Fruit fly (Drosophila melanogaster): ENCODE results near the gene Dis3l2.

Gene Dis3l2

DNA sequence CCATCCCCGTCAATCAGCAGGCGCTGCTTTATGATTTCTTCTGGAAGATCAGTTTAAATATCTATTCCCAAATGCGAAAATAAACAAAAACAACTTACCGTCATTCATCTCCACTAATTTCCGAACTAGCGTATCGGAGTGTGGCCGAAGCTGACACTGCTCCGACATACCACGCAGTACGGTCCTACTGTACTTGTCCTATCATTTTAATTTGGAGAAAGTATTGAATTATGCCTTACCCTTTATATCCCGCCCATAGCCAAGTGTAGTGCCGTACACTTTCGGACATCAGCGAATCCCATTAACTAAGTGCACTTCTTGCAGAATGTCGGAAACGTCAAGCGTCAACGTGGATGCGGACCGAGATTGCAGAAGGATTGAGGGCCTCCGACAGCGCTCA, at the start of gene Dis3l2, which contains the start of gene thoc7:
Gene Dis3l2 (plus strand): TSS at position 190 of the 400 bp plus-strand sequence.
Gene thoc7 (minus strand): TSS at position 168 of the 400 bp plus-strand sequence.
- TF ChIP-seq CG17801 (GFP tag; optimal IDR thresholded peaks at IDR 0.05; ENCODE audit: partially characterized antibody), result peak; percentile 11

DNA sequence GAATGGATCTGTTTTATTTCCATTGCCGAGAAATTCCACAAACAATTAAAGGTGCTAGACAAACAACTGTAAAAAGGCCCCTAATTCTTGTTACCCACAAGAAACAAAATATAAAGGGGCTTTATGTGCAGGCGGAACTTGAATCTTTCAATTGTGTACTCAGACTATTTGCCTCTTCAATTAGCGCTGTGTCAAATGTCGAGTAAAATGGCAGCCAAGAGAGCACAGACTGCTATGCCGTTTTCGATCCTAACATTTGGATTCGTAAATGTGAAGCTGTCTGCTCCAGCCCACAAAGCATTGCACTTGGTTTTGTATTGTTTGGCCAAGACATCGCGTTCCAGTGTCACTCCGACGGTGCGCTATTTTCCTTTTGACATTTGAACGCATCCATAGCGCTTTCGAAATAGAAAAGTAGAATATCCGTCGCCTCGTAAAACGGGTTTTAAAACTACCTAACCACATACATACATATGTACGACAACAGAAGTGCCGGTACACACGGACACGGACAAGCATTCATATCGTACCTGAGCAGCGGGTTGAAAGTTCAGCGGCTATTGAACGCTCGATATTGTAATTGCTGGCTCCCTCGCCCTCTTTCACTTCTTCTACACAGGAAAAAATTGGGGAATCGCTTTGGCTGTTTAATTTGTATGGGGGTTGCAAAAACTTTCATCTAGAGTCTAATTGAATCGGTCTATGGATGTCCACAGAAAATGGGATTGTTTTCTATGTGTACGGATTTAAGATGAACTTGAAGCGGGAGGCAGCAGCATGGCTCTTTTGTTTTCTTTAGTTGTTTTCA, 46.3 kb upstream of the Dis3l2 start:
- TF ChIP-seq CG17801 (GFP tag; optimal IDR thresholded peaks at IDR 0.05; ENCODE audit: partially characterized antibody), result no peak

DNA sequence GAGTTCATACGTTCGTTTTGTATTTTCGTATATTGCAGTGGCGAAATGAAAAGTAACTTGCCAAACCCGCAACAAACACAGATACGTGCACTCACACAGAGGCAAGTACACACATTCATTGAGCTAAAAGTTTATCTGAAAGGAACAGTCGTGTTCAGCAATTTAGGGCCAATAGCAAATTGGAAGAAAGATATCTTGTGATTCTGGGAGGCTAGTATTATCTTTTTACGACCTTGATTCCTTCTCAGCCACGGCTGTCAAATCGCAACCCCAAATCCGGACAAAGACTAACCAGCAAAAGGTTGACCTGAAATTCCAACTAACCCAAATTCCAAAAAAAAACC, 45.7 kb upstream of the Dis3l2 start:
- no peak for TF ChIP-seq CG17801 (GFP tag; optimal IDR thresholded peaks at IDR 0.05; ENCODE audit: partially characterized antibody)

DNA sequence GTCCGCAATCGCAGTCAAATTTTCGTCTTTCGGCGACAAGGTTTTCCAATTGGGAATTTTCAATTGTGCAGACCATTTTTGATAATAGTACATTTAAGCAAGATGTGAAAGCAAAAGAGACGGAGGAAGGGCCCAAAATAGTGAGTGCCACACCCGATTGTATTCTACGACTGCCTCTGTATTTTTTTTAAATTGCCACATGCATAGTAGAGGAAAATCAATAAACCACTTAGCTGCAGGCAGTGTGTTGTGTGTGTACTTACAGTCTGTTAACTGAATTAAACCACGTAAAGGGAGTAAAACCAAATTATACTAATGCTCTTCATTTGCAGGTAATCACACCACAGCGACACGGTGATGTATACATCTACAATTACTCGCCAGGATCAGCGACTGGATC, 40.8 kb upstream of the Dis3l2 start:
- TF ChIP-seq CG17801 (GFP tag; optimal IDR thresholded peaks at IDR 0.05; ENCODE audit: partially characterized antibody), result no peak

DNA sequence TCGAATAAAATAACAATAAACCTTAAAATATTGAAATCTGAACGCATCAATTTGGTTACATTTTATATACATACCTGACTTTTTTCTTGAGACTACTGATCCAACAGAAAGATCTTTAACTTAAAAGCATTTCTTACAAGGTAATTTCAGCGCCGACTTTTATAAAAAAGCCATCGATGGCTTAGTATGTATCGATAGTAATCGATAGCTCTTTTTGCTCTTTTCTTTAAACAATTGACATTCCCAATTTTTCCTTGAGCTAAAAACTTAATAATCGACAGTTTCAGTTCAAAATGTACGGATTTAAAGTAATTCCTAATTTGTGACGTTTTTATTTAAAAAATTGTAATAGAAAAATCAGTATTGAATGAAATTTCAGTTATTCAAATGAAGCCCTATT, 38.0 kb upstream of the Dis3l2 start:
- no peak for TF ChIP-seq CG17801 (GFP tag; optimal IDR thresholded peaks at IDR 0.05; ENCODE audit: partially characterized antibody)

DNA sequence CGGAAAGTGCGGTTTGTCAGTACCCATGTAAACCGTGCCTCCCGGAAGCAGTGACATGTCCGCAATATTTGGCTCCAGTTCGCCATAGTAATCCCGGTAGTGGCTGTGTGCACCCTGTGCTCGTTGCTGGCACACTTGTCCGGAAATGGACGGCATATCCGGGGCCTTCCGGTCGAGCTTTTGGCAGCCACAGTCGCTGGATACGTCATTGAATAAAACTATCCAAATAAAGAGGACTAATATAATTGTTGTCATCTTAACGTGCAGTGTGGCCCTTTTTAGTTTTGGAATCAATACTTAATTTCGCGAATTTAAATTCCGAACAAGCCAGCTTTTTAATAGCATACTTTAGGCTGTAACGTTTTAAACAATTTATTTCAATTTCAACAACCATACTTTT, 36.6 kb upstream of the Dis3l2 start, which contains the start of gene CG7049:
Gene CG7049 (minus strand): TSS at position 280 of the 400 bp plus-strand sequence.
- peak; percentile 43 for TF ChIP-seq CG17801 (GFP tag; optimal IDR thresholded peaks at IDR 0.05; ENCODE audit: partially characterized antibody)

DNA sequence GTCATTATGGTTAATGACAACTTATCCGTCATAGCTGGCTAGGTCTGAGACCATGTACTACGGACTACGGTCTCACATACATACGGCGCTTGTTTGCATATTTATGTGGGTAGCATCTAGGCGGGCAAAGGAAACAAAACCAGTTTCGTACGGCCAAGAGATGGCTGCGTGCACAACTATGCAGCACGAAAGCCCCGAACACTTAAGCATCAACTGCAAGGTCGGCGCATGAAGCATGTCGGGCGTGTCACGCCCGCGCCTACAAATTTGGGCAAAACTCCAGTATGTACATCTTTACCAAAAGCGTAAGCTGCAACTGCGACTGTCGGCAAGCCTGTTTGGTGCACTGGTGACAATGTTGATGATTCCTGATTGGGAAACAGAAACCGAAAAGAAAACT, 34.6 kb upstream of the Dis3l2 start:
- no peak for TF ChIP-seq CG17801 (GFP tag; optimal IDR thresholded peaks at IDR 0.05; ENCODE audit: partially characterized antibody)

DNA sequence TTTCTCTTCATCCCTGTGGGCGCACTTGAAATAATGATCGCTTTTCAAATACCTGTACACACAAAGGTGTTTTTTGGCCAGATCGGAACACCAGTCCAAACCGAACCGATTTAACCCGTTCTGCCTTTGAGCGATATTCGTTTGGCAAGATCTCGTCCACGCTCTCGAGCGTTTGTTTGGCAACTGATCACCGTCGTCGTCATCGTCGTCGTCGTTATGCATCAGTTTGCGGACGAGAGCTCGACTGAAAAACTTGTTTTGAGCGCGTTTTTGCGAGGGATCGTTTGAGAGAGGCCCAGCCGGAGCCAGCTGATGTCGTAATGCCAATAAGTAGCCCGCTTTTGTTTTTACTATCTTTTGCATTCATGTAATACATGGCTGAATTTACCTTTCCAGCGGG, 34.1 kb upstream of the Dis3l2 start:
- TF ChIP-seq CG17801 (GFP tag; optimal IDR thresholded peaks at IDR 0.05; ENCODE audit: partially characterized antibody), result no peak

DNA sequence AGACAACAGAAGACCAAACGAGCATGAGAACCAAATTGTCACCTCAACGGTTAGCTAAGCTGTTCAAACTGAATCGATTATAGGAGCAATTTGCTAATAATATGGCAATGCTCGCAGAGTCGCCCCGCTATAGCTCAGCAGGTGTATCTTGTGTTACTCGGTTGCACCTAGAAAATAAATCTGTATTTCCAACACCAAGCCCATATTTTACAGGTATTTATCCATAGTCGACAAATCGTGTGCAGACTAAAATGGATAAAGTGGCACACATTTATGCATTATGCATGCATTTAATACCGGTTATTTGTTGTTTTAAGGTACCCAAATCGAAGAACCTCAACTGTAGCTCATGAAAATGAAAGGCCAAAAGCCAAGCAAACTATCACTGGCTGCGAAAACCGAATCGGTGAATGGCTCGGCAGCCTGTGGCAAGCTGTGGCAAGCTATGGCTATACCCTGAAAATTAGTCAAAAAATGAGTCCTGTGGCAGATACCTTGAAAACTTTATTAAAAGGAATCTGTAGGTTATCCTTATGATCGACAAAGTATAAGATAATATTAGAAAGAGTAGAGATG, 33.5 kb upstream of the Dis3l2 start, which contains the start of gene Vdup1:
Gene Vdup1 (minus strand): TSS at position 51 of the 576 bp plus-strand sequence.
- TF ChIP-seq CG17801 (GFP tag; optimal IDR thresholded peaks at IDR 0.05; ENCODE audit: partially characterized antibody), result no peak

DNA sequence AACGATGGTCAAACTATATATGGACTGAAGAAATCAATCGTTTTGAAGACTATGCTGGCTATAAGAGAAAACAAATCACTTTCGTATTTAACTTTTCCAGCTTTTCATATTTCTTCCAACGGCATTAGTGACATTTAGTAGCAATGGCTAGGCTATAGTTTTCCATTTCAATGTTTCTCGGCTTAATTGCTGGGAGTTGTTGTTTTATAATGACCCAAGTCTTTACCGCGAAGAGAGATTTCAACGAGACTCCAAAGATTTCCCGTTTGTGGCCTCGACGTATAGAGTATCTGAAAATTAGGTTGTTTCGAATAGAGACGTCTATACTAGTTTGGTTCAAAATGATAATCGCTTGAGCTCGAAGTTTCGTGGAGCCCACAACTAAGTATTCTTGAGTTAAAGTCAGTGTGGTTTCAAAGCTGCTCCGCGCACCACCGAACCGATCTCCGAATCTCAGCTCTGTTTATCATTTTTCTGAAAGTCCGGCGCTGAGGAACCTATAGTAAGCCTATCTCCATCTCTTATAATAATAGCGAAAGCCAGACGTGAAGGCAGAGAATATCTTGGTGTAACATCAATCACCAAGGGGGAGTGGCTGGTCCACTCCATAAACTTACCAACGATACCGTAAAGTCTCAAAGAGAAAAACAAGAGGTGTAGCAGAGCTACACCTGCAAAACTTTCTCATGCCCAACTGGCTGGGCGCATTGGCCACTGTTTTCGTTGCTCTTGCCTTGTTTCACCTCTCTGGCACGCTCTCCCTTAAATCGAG, 32.8 kb upstream of the Dis3l2 start, which contains the start of gene CG13875:
Gene CG13875 (plus strand): TSS at position 434 of the 772 bp plus-strand sequence.
- TF ChIP-seq CG17801 (GFP tag; optimal IDR thresholded peaks at IDR 0.05; ENCODE audit: partially characterized antibody), result no peak

DNA sequence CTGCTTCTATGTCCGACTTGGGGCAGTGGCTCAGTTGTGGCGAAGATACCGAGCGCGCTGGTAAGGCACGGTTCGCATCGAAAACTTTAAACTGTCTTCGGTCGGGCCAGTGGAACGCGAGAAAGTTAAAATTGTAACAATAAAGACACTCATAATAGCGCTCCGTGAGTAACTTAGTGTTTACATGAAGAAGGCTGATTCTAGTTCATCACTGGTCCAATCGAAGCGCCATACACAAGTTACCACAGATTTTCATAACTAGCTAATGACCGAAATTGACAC, 32.3 kb upstream of the Dis3l2 start:
- peak; percentile 16 for TF ChIP-seq CG17801 (GFP tag; optimal IDR thresholded peaks at IDR 0.05; ENCODE audit: partially characterized antibody)

DNA sequence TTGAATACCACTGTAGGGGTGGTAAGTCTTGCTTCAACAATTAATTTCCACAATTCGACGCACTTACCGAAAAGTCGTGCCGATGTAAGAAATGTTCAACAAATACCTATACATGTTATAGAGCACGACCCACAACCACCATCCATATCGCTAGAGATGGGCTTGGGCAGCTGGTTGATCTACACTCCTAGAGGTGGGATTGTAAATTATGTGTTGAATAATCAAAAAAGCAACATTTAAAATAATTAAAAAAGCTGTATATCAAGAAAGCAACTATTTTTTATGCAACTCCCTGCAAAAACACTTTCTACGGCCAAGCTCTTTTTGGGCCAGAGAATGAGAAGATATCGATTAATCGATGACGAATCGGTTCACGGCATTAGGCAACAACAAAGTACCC, 28.3 kb upstream of the Dis3l2 start, which contains the start of the genes CG34140, Mkp and Mtch:
Gene CG34140 (minus strand): TSS at position 174 of the 400 bp plus-strand sequence.
Gene Mkp (minus strand): TSS at position 290 of the 400 bp plus-strand sequence.
Gene Mtch (plus strand): TSS at position 376 of the 400 bp plus-strand sequence.
- peak; percentile 87 for TF ChIP-seq CG17801 (GFP tag; optimal IDR thresholded peaks at IDR 0.05; ENCODE audit: partially characterized antibody)

DNA sequence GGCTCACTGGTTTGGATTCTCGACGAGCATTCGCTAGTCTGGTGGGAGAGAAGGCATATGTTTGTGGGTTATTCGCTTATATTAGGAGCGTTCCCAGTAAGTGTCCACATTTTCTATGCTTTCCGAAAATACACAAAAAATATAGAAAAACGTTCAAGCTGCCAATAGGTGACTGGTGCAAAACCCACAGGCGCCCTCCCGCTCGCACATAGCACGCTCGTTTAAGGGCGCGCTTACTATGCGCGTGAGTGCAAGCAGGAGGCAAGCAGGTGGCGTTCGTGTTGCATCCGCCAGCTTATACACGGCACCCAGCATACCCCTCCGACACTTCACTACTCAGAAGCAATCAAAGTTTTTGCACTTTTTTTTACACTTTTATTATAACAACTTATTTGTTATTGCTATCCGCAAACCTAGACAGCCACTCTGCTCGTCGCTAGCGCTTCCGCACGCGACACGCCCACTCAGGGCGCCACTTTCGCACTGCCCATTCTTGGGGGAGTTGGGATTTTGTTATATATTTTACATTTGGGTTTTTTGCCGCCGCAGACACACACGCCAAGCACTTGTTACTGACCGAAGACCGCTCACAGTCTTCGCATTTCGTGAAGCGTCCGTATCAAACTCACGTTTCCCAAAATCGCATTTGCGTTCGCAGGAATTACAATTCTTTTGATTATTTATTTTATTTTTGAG, 13.3 kb upstream of the Dis3l2 start:
- no peak for TF ChIP-seq CG17801 (GFP tag; optimal IDR thresholded peaks at IDR 0.05; ENCODE audit: partially characterized antibody)

DNA sequence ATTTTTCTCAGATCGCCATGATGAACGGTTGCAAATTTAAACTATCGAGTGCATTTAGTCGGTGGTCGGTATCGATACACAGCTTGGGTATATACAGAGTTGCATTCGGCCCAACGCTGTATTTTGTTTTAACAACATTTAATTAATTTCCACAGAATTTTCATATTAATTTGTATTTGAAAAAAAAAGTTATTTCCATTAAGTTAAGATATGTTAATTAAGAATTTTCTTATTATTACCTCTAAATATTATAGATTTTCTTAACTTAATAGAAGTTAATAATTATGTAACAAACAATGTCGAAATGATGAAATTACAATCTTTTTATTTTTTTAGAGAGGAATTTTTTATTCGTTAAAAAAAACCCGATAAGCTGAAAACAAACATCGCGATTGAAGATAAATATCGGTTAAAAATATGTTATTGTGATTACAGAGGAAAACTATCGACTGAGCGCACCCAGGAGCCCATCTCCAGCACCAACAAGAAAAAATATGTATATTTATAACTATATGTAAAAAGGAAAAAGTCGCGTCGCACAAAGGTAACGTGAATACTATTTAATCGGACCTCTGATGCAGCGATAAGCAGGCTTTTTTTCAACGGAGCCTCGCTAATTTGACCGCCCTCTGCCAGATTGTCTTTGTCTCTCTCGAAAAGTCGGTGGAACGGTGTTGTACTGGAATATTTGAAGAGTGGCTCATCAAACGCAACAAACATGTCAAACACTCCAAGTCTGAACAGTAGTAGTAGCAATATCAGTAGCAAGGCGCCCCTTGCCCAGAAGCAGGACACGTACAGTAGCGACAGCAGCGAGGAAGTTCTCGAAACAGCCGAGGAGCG, 12.5 kb upstream of the Dis3l2 start, which contains the start of the genes rno and mri:
Gene rno (minus strand): TSS at position 9 of the 843 bp plus-strand sequence.
Gene mri (plus strand): TSS at position 421 of the 843 bp plus-strand sequence.
- peak; percentile 76 for TF ChIP-seq CG17801 (GFP tag; optimal IDR thresholded peaks at IDR 0.05; ENCODE audit: partially characterized antibody)
